Worm (Caenorhabditis elegans): ENCODE measurements around the gene his-37.

Gene his-37

DNA sequence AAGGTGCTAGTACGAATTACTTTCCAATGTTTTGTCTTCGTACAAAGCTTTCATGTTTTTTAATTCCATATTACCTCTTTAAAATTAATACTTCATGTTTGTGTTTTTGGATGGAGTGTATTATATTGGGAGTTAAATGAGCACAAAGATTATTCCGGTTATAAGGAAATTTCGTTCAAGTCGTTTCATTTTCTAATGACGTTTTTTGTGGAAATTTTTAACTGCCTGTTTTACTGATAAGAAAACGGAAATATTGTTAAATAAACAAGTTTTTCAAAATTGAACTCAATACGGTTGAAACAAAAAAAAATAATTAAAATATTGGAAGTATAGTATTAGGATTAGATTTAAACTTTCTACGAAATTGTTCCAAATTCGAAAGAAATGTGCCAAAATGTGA lies 19.6 kb upstream of the his-37 start:
- TF ChIP-seq him-1 (tag; optimal IDR thresholded peaks at IDR 0.05) (no peak), dao-5 (tag; optimal IDR thresholded peaks at IDR 0.05) (no peak), W03F9.2 (tag; optimal IDR thresholded peaks at IDR 0.05) (no peak)

DNA sequence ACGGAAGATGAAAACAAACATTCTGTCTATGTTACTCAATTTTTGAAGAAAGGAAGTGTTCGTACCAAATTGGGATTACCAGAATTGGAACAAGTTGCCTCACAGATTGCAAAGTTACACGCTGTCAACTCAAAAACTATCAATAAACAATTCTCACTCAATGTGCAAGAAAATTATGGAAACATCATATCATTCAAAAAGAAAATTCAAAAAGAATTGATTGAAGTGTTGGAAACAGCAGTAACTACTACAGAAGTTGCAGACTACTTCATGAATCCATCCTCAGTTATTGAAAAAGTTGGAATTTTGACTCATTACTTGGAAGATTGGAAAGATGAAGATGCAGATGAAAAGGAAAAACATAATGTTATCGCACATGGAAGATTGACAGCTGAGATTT lies 18.9 kb upstream of the his-37 start:
- TF ChIP-seq W03F9.2 (tag; optimal IDR thresholded peaks at IDR 0.05) = no peak
- TF ChIP-seq him-1 (tag; optimal IDR thresholded peaks at IDR 0.05) = no peak
- TF ChIP-seq dao-5 (tag; optimal IDR thresholded peaks at IDR 0.05) = no peak

DNA sequence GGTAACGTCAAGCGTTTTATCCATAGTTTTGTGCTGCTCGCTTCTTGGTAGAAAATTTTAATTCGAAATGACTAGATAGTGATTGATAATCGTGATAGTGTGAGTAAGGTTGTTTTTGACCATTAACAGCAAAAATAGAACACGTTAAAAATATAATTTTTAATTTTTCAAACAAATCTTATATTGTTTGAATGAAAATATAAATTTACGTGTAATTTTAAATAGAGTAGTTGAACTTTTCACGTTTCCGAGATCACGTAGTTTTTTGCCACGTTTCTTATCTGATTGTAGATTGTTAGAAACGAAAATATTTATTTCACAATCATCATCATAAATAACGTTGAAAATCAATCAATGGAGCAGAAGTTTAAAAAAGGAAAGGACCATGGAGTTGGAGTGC lies 15.4 kb upstream of the his-37 start, which contains the start of the genes C50F4.10 and pfk-1.2:
C50F4.10 (minus strand) TSS at position 101 of the 400 bp plus-strand sequence.
pfk-1.2 (plus strand) TSS at position 325 of the 400 bp plus-strand sequence.
- TF ChIP-seq W03F9.2 (tag; optimal IDR thresholded peaks at IDR 0.05) (no peak), dao-5 (tag; optimal IDR thresholded peaks at IDR 0.05) (no peak), him-1 (tag; optimal IDR thresholded peaks at IDR 0.05) (no peak)

DNA sequence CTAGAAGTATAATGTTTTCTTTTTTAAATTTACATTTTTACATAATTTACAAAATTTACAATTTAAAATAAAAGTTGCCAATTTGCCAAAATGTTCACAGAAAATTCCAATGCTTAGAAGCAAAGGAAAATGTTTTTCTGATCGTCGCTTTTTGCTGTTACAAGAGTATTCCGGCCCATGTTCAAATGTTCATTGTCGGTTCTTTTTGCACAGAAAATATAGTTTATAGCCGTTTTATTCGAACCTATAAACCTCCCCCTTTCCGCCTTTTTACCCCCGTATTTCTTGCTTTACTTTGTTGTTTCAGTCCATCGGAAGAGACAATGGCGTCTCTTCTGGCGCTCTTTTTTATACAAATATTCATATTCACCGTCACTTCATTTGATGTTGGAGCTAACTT lies 12.3 kb upstream of the his-37 start, which contains the start of gene tag-329:
tag-329 (plus strand) TSS at position 301 of the 400 bp plus-strand sequence.
- TF ChIP-seq W03F9.2 (tag; optimal IDR thresholded peaks at IDR 0.05) = no peak
- no peak for TF ChIP-seq him-1 (tag; optimal IDR thresholded peaks at IDR 0.05)
- no peak for TF ChIP-seq dao-5 (tag; optimal IDR thresholded peaks at IDR 0.05)

DNA sequence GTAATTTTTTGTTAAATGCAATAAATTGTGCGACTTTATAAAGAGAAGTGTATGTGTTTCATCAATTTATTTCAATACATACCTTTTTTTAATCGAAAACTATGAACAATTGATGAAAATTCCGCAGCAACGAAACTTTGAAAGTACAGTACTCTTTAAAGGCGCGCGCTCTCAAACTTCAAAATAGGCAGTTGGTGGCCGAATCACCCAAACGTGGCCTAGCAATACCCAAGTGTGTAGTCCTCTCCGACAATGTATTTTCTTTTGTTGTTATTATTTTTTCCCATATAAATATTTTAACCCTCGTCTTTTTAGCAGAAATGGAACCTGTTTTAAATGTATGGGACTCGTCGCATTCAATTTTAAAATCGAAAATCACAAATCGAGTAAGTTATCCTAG lies 10.4 kb upstream of the his-37 start, which contains the start of gene C50F4.4:
C50F4.4 (plus strand) TSS at position 267 of the 400 bp plus-strand sequence.
- TF ChIP-seq W03F9.2 (tag; optimal IDR thresholded peaks at IDR 0.05) (no peak), him-1 (tag; optimal IDR thresholded peaks at IDR 0.05) (peak; percentile 2)

DNA sequence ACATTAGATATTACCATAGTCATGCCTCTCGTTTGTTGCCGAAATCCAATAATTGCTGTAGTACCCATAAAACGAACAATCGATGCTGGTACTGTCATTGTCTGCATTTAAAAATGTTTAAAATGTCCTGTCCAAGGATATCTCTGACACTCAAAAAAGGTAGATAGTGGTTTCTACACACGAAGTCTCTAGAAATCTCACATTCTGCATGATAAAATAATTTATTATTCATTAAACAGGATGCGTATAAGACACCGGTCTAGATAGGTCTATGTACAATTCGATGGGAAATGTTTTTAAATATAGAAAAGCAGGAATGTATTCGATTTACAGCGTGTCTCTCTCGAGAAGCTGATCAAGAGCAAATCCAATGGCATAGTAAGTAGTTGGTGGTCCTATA lies 7.3 kb upstream of the his-37 start, which contains the start of gene C50F4.12:
C50F4.12 (minus strand) TSS at position 101 of the 400 bp plus-strand sequence.
- no peak for TF ChIP-seq him-1 (tag; optimal IDR thresholded peaks at IDR 0.05)
- TF ChIP-seq dao-5 (tag; optimal IDR thresholded peaks at IDR 0.05) = no peak
- TF ChIP-seq W03F9.2 (tag; optimal IDR thresholded peaks at IDR 0.05) = no peak

DNA sequence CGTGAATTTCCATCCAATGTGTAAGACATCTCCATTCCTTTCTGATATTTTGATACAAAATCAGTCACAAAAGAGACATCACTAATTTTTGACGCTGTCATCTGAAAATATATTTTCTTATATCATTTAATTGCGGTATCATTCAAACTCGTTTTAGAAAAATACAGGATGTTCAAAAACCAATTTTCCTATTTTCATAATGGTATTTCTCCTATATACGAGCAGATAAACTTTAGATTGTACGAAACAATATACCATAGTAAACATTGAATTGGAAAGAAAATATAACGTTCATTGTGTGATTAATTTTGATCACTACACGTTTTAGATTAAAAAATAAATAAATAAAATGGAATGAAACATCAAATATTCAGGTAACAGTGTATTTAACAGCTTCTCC lies 5.4 kb upstream of the his-37 start, which contains the start of gene C50F4.16:
C50F4.16 (minus strand) TSS at position 101 of the 400 bp plus-strand sequence.
- TF ChIP-seq dao-5 (tag; optimal IDR thresholded peaks at IDR 0.05) (no peak), him-1 (tag; optimal IDR thresholded peaks at IDR 0.05) (no peak), W03F9.2 (tag; optimal IDR thresholded peaks at IDR 0.05) (no peak)

DNA sequence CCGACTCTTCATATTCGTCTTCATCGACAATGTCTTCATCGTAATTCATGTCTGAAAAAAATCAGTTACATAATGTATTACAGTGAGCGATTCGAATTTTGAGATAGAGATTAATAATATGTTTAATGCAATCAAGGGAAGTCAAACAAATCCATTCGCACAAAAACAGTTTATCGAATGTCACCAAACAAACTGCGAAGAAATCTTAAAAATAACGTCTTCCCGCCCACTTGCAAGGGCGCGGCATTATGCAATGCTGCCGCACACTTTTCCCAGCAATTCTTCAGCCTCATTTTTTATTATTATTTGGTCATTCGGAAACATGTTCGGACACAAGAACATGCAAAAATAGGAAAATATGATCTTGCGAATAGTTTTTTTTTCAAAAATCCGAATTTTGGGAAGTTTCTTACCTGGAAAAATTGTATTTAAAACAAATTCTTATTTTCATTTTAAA lies 2.7 kb upstream of the his-37 start, which contains the start of gene mdf-1:
mdf-1 (minus strand) TSS at position 51 of the 457 bp plus-strand sequence.
- peak; percentile 29 for TF ChIP-seq W03F9.2 (tag; optimal IDR thresholded peaks at IDR 0.05)
- TF ChIP-seq him-1 (tag; optimal IDR thresholded peaks at IDR 0.05) = peak; percentile 44
- no peak for TF ChIP-seq dao-5 (tag; optimal IDR thresholded peaks at IDR 0.05)

DNA sequence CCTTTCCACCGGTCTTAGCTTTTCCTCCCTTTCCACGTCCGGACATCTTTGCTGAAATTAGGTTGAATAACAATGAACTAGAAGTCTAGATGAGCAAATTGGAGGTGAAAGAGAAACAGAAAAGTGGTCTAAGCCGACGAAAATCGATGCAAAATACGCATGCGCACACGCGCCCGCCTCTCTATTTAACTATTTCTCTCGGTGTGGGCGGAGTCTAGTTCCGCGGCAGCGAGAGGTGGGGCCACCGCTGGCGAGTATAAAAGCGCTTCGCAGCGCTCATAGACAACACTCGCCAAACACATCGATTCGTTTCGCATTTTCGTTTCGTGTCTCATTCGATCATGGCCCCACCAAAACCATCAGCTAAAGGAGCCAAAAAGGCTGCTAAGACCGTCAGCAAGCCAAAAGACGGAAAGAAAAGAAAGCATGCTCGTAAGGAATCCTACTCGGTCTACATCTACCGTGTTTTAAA lies 1.6 kb upstream of the his-37 start, which contains the start of the genes his-35 and his-41:
his-35 (minus strand) TSS at position 51 of the 472 bp plus-strand sequence.
his-41 (plus strand) TSS at position 299 of the 472 bp plus-strand sequence.
- TF ChIP-seq W03F9.2 (tag; optimal IDR thresholded peaks at IDR 0.05) (no peak), dao-5 (tag; optimal IDR thresholded peaks at IDR 0.05) (no peak), him-1 (tag; optimal IDR thresholded peaks at IDR 0.05) (no peak)

DNA sequence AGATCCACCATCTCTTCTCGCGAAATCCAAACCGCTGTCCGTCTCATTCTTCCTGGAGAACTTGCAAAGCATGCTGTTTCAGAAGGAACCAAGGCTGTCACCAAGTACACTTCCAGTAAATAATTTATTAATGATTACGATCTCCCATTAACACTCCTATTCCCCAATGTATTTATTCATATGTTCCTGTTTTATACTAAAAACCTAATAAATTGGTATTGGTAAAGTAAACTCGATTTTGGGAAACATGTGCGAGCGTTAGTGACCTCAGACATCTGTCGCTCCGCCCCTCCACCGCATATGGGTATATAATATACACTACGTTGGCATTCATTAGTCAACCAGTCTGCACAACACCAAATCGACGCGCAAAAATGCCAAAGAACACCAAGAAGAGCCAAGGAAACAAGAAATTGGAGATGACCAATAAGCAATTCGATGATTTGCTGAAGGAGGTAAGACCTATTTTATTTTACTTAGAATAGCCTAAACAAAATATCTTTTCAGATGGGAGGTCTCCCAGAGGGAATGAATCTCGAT lies 793 bp upstream of the his-37 start, which contains the start of gene C50F4.6:
C50F4.6 (plus strand) TSS at position 51 of the 540 bp plus-strand sequence.
- no peak for TF ChIP-seq dao-5 (tag; optimal IDR thresholded peaks at IDR 0.05)
- no peak for TF ChIP-seq him-1 (tag; optimal IDR thresholded peaks at IDR 0.05)
- TF ChIP-seq W03F9.2 (tag; optimal IDR thresholded peaks at IDR 0.05) = no peak

DNA sequence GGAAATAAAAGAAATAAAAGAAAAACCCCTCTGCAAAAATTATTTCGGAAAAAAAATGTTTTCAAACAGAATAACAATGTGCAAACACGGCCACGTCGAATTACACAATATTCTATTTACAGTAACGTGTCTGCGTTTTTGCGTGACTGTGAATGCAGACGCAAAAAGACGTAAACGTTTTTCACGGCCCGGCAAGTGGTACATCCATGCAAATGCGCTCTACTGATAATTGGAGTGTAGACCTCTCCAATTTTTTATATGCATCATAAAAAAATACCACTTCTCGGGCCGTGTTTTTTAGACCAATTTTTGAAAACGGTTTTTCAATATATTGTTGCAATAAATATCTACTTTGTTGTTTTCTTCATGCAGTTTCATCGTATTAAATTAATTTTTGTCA lies 2.6 kb downstream of the his-37 start, which contains the start of gene nstp-10:
nstp-10 (minus strand) TSS at position 378 of the 400 bp plus-strand sequence.
- TF ChIP-seq him-1 (tag; optimal IDR thresholded peaks at IDR 0.05) = no peak
- TF ChIP-seq W03F9.2 (tag; optimal IDR thresholded peaks at IDR 0.05) = peak; percentile 65
- TF ChIP-seq dao-5 (tag; optimal IDR thresholded peaks at IDR 0.05) = no peak

DNA sequence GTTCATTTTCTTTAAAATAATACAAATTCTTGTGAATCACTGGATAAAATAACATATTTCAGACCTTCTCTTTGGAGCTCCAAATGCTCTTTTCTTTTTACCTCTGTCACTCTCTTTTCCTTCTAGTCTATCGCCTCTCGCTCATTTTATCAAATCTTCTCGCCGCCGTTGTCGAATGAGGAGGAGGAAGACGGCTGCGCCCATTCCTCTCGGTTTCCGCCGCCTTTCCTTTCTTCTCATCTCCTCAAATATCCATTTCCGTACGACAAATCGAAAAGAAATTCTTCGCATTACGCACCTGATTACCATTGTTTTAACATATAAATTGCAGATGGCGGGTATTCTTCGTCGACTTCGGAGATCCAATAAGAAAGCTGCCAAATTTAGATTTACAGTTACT lies 3.4 kb downstream of the his-37 start, which contains the start of gene ehbp-1:
ehbp-1 (plus strand) TSS at position 332 of the 400 bp plus-strand sequence.
- TF ChIP-seq W03F9.2 (tag; optimal IDR thresholded peaks at IDR 0.05) (no peak), him-1 (tag; optimal IDR thresholded peaks at IDR 0.05) (no peak), dao-5 (tag; optimal IDR thresholded peaks at IDR 0.05) (no peak)

DNA sequence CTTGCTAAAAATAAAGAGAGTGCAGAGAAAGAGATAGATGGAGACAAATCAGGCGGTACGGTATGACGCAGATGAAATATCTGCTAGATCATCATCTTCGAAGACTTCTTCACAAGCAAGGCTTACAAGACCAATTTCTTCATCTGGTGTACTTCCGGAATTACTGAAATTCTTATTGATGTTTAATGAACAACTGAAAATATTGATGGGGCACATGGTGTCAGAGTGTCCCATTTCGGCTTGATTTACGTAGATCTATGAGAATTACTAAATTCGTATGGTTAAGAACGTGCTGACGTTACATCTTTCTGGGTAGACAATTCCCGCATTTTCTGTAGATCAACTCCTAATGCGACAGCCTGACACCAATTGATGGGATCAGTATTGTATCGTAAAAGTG lies 9.8 kb downstream of the his-37 start:
- TF ChIP-seq W03F9.2 (tag; optimal IDR thresholded peaks at IDR 0.05) (no peak), dao-5 (tag; optimal IDR thresholded peaks at IDR 0.05) (no peak), him-1 (tag; optimal IDR thresholded peaks at IDR 0.05) (no peak)

DNA sequence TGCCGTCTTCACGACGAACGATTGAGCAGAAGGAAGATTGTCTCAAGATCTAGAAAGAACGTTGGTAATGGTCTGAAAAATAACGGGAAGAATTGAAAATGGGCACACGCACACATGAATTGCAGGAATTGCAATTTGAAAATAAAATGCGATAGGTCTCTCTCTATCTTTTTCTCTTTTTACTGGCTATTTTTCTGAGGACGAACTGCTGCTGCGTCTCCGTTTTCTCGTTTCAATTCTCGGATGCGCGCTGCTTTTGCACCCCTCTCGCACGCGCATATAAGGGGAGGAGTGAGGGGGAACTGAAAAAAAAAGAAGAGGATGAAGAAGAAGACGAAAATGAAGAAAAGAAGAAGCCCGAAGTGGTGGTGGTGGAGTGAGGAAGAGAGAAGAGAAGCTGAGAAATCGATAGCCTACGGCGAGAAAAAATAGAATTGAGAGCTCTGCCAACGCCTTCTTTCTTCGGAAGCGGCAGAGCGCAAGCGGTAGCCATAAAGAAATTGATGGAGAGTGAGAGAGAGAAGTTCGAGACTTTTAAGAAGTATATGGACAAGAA lies 14.8 kb downstream of the his-37 start, which contains the start of gene rgef-1:
rgef-1 (minus strand) TSS at position 51 of the 556 bp plus-strand sequence.
- peak; percentile 61 for TF ChIP-seq him-1 (tag; optimal IDR thresholded peaks at IDR 0.05)
- no peak for TF ChIP-seq dao-5 (tag; optimal IDR thresholded peaks at IDR 0.05)
